Fruit fly (Drosophila melanogaster): ENCODE results near the gene kug.

The kug gene

DNA sequence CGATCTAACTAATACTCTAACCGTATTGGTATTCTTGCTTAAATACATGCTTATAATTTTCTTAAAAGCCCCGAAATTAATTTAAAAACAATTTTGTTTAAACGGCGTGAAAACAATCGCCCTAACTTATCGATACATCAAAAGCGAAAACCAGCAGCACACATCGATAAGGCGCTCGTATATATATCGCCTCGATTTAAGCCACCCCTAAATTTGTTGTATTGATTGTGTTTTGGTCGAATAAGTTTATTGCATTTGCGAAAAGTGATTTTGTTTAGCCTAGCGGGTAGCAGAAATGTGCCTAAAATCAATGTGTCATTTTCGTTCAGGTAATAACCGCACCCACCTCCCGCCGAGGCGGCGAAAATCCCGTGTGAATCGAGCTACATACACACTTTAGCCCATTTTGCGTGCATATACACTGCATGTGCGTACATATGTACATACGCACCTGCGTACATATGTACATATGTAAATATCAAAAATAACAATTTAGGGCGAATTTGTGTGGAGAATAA lies 13.3 kb upstream of the kug start, which contains the start of the genes CG7646 and Nca (continued):
- TF ChIP-seq hbn (GFP tag; IDR thresholded peaks at IDR 0.05; ENCODE audit: partially characterized antibody) (peak; percentile 85), CG17912 (GFP tag; optimal IDR thresholded peaks at IDR 0.05) (peak; percentile 76), pros (GFP tag; optimal IDR thresholded peaks at IDR 0.05) (no peak), sob (GFP tag; IDR thresholded peaks at IDR 0.05) (0 out of 2 replicates have a peak, but pooled peaks have one; percentile 26), pzg (GFP tag; optimal IDR thresholded peaks at IDR 0.05) (peak; percentile 67), CG14710 (tag; optimal IDR thresholded peaks at IDR 0.05) (peak; percentile 46), CG8388 (GFP tag; optimal IDR thresholded peaks at IDR 0.05) (no peak), D19A (tag; optimal IDR thresholded peaks at IDR 0.05) (peak; percentile 13), insv (GFP tag; optimal IDR thresholded peaks at IDR 0.05) (peak in 1 of 2 experiments; percentile 91), ac (GFP tag; optimal IDR thresholded peaks at IDR 0.05) (peak; percentile 10), CHES-1-like (GFP tag; optimal IDR thresholded peaks at IDR 0.05) (peak; percentile 39), MTF-1 (GFP tag; optimal IDR thresholded peaks at IDR 0.05; ENCODE audit: borderline replicate concordance) (peak; percentile 2), tap (tag; optimal IDR thresholded peaks at IDR 0.05) (no peak), Bgb (GFP tag; IDR thresholded peaks at IDR 0.05; ENCODE audit: partially characterized antibody) (peak; percentile 96), btn (GFP tag; optimal IDR thresholded peaks at IDR 0.05) (no peak), Ets65A (GFP tag) (peak; percentile 86), Sox102F (GFP tag; optimal IDR thresholded peaks at IDR 0.05) (no peak), Ets97D (GFP tag; optimal IDR thresholded peaks at IDR 0.05) (peak; percentile 31), stc (GFP tag; IDR thresholded peaks at IDR 0.05) (no peak; the same call in 1 of the 2 replicates), CG17359 (tag; optimal IDR thresholded peaks at IDR 0.05) (no peak), CG15514 (GFP tag; optimal IDR thresholded peaks at IDR 0.05) (peak; percentile 89), cad (GFP tag; optimal IDR thresholded peaks at IDR 0.05) (peak; percentile 14), CG42726 (GFP tag; IDR thresholded peaks at IDR 0.05; ENCODE audit: partially characterized antibody) (peak; percentile 85), croc (GFP tag; conservative IDR thresholded peaks at IDR 0.05) (no peak), ato (GFP tag; IDR thresholded peaks at IDR 0.05; ENCODE audit: partially characterized antibody) (peak; percentile 86), oc (tag; optimal IDR thresholded peaks at IDR 0.05) (no peak), Myb (GFP tag; optimal IDR thresholded peaks at IDR 0.05) (peak; percentile 92), CG2712 (tag; optimal IDR thresholded peaks at IDR 0.05) (peak; percentile 17), gce (GFP tag; IDR thresholded peaks at IDR 0.05) (no peak), CG8924 (tag; optimal IDR thresholded peaks at IDR 0.05) (peak; percentile 50), CG1832 (GFP tag; optimal IDR thresholded peaks at IDR 0.05) (no peak), onecut (GFP tag; IDR thresholded peaks at IDR 0.05) (peak; percentile 76), zen (tag; optimal IDR thresholded peaks at IDR 0.05) (peak; percentile 55), D (optimal IDR thresholded peaks at IDR 0.05) (no peak), D (GFP tag; optimal IDR thresholded peaks at IDR 0.05) (no peak), E2f2 (GFP tag; IDR thresholded peaks at IDR 0.05) (peak; percentile 73), phol (tag; optimal IDR thresholded peaks at IDR 0.05) (peak; percentile 13), CG13424 (tag; optimal IDR thresholded peaks at IDR 0.05) (peak; percentile 12), CG32767 (GFP tag; IDR thresholded peaks at IDR 0.05) (peak; percentile 78), CG13296 (GFP tag; optimal IDR thresholded peaks at IDR 0.05) (no peak), sc (optimal IDR thresholded peaks at IDR 0.05) (no peak), sc (GFP tag; optimal IDR thresholded peaks at IDR 0.05) (no peak), vnd (GFP tag; IDR thresholded peaks at IDR 0.05; ENCODE audit: partially characterized antibody) (peak; percentile 90), Chrac-16 (GFP tag; optimal IDR thresholded peaks at IDR 0.05) (peak; percentile 7), gem (tag; optimal IDR thresholded peaks at IDR 0.05) (peak; percentile 27), NC2α (GFP tag; optimal IDR thresholded peaks at IDR 0.05) (no peak), eve (GFP tag; optimal IDR thresholded peaks at IDR 0.05) (peak in 1 of 2 experiments; percentile 17), lov (optimal IDR thresholded peaks at IDR 0.05) (no peak), lov (GFP tag; IDR thresholded peaks at IDR 0.05) (no peak), unc-4 (GFP tag; IDR thresholded peaks at IDR 0.05; ENCODE audit: partially characterized antibody) (peak; percentile 85)

All from whole organism, embryonic.